Worm (Caenorhabditis elegans) whole organism, mixed stage, embryonic: ENCODE data around the gene mbl-1.
A peak's percentile ranks its signal among the peaks of the same experiment; 100 is the strongest.

Source experiments
- blmp-1 ChIP-seq: fragments of 150-350 bp; optimal IDR thresholded peaks from 2 replicates; lab custom pipeline; 2014; ENCODE audit warnings: missing biosample characterization, missing genetic modification characterization
- ceh-43 ChIP-seq: fragments of 200-800 bp; sonication (Bioruptor generic); optimal IDR thresholded peaks from 2 replicates; lab custom pipeline; 2018; ENCODE audit warnings: mild to moderate bottlenecking, missing genetic modification characterization, moderate library complexity, missing compliant biosample characterization
- elt-3 ChIP-seq: fragments of 150-350 bp; optimal IDR thresholded peaks from 2 replicates; lab custom pipeline; 2014; ENCODE audit warnings: missing biosample characterization, missing genetic modification characterization
- lsy-2 ChIP-seq: fragments of 150-350 bp; optimal IDR thresholded peaks from 2 replicates; lab custom pipeline; 2014; ENCODE audit warnings: missing biosample characterization, missing genetic modification characterization
- mep-1 ChIP-seq: fragments of 150-350 bp; optimal IDR thresholded peaks from 2 replicates; lab custom pipeline; 2017; ENCODE audit warnings: missing biosample characterization, missing genetic modification reagents, missing genetic modification characterization, inconsistent platforms
- nhr-12 ChIP-seq: fragments of 150-350 bp; optimal IDR thresholded peaks from 2 replicates; lab custom pipeline; 2014; ENCODE audit warnings: missing biosample characterization, missing genetic modification characterization
- nhr-2 ChIP-seq: fragments of 150-350 bp; optimal IDR thresholded peaks from 2 replicates; lab custom pipeline; 2014; ENCODE audit warnings: missing biosample characterization, missing genetic modification characterization
- nhr-76 ChIP-seq: sonication (generic microtip); optimal IDR thresholded peaks from 2 replicates; lab custom pipeline; 2017; ENCODE audit warnings: missing biosample characterization, missing genetic modification characterization
- pha-4 ChIP-seq: fragments of 150-350 bp; optimal IDR thresholded peaks from 2 replicates; lab custom pipeline; 2018; ENCODE audit warnings: missing biosample characterization, missing genetic modification reagents, missing genetic modification characterization
- snpc-4 ChIP-seq: fragments of 150-350 bp; optimal IDR thresholded peaks from 2 replicates; lab custom pipeline; 2014; ENCODE audit warnings: missing biosample characterization, missing genetic modification characterization
- unc-62 ChIP-seq: fragments of 150-350 bp; optimal IDR thresholded peaks from 2 replicates; lab custom pipeline; 2014; ENCODE audit warnings: missing biosample characterization, missing genetic modification reagents, missing genetic modification characterization
- ztf-11 ChIP-seq: fragments of 150-350 bp; optimal IDR thresholded peaks from 2 replicates; lab custom pipeline; 2014; ENCODE audit warnings: missing biosample characterization, missing genetic modification characterization

ce11 chrX:16960346-16960745 is 18.1 kb upstream of the mbl-1 start:
- no peak for TF ChIP-seq nhr-12
- TF ChIP-seq nhr-2 = peak; percentile 9
- no peak for TF ChIP-seq nhr-76 (tag; lab: Kevin White, UChicago)
- no peak for TF ChIP-seq snpc-4 (tag; lab: Kevin White, UChicago)
- TF ChIP-seq ztf-11 (tag; lab: Kevin White, UChicago) = no peak
- no peak for TF ChIP-seq unc-62 (GFP tag; lab: Kevin White, UChicago)
- no peak for TF ChIP-seq elt-3 (tag; lab: Kevin White, UChicago)
- TF ChIP-seq lsy-2 (tag; lab: Kevin White, UChicago) = no peak
- TF ChIP-seq pha-4 (tag; lab: Kevin White, UChicago) = no peak
- no peak for TF ChIP-seq ceh-43 (GFP tag; lab: Kevin White, UChicago)
- no peak for TF ChIP-seq mep-1 (tag; lab: Kevin White, UChicago)
- TF ChIP-seq blmp-1 (tag; lab: Kevin White, UChicago) = no peak
